Fruit fly (Drosophila melanogaster): ENCODE results near the gene Pdp.

Gene Pdp

DNA sequence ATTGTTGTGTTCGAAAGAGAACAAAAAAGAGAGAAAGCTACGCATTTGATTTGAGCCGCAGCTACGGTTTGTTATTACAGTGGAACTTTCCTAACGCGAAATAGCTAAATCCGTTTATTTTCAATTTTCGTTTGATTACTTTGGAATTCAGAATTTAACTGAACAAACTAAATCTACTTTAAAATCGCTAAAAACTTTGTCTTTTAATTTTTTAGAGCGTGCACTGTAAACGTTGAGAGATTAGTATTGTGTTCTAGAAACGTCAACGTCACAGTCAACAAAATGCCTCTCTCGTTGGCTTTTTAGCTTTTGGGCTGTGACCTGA lies 41.7 kb downstream of the Pdp start (continued):
- TF ChIP-seq Poxn (GFP tag; IDR thresholded peaks at IDR 0.05) (no peak), CG33557 (GFP tag; optimal IDR thresholded peaks at IDR 0.05) (no peak), NC2α (GFP tag; optimal IDR thresholded peaks at IDR 0.05) (no peak), CG9876 (GFP tag; optimal IDR thresholded peaks at IDR 0.05) (no peak), vnd (GFP tag; IDR thresholded peaks at IDR 0.05; ENCODE audit: partially characterized antibody) (no peak), bigmax (GFP tag; optimal IDR thresholded peaks at IDR 0.05) (no peak), ranshi (GFP tag; IDR thresholded peaks at IDR 0.05) (peak; percentile 79), Nf-YA (GFP tag; IDR thresholded peaks at IDR 0.05) (peak; percentile 50), Usf (GFP tag; optimal IDR thresholded peaks at IDR 0.05) (no peak), gt (GFP tag; IDR thresholded peaks at IDR 0.05) (no peak), Gug (GFP tag; IDR thresholded peaks at IDR 0.05) (peak; percentile 65; the same call in 3 of the 4 replicates), Awh (GFP tag; IDR thresholded peaks at IDR 0.05) (peak; percentile 75), lab (GFP tag; optimal IDR thresholded peaks at IDR 0.05) (peak; percentile 86), CG14667 (GFP tag; IDR thresholded peaks at IDR 0.05) (peak; percentile 59; the same call in 1 of the 2 replicates), crp (GFP tag; optimal IDR thresholded peaks at IDR 0.05) (no peak), dmrt99B (tag; optimal IDR thresholded peaks at IDR 0.05) (peak; percentile 89), CG5180 (GFP tag; optimal IDR thresholded peaks at IDR 0.05) (peak; percentile 17), Hr3 (GFP tag; optimal IDR thresholded peaks at IDR 0.05) (peak; percentile 43), unpg (GFP tag; optimal IDR thresholded peaks at IDR 0.05) (peak; percentile 76), bsh (GFP tag; optimal IDR thresholded peaks at IDR 0.05) (peak in 1 of 2 experiments; percentile 80), Dip3 (GFP tag; optimal IDR thresholded peaks at IDR 0.05) (peak; percentile 71), bowl (GFP tag; IDR thresholded peaks at IDR 0.05) (peak; percentile 48; the same call in 1 of the 2 replicates), Dip2 (GFP tag; IDR thresholded peaks at IDR 0.05) (no peak), HHEX (GFP tag; optimal IDR thresholded peaks at IDR 0.05) (peak; percentile 66), Sox102F (GFP tag; optimal IDR thresholded peaks at IDR 0.05) (peak; percentile 78), sna (GFP tag; IDR thresholded peaks at IDR 0.05; ENCODE audit: partially characterized antibody) (no peak), CG18599 (GFP tag; optimal IDR thresholded peaks at IDR 0.05) (peak; percentile 85), CG11695 (GFP tag; IDR thresholded peaks at IDR 0.05) (peak; percentile 78), Atf6 (GFP tag; IDR thresholded peaks at IDR 0.05) (peak; percentile 92), scrt (GFP tag; optimal IDR thresholded peaks at IDR 0.05) (peak; percentile 54), ac (GFP tag; optimal IDR thresholded peaks at IDR 0.05) (no peak), CG18764 (GFP tag; optimal IDR thresholded peaks at IDR 0.05) (peak; percentile 28), CG1603 (tag; optimal IDR thresholded peaks at IDR 0.05) (peak; percentile 66), CG11093 (GFP tag; IDR thresholded peaks at IDR 0.05) (0 out of 3 replicates have a peak, but pooled peaks have one; percentile 12), pita (GFP tag; optimal IDR thresholded peaks at IDR 0.05) (no peak), gem (tag; optimal IDR thresholded peaks at IDR 0.05) (peak; percentile 82), Aef1 (GFP tag; IDR thresholded peaks at IDR 0.05) (peak; percentile 73), Spps (tag; optimal IDR thresholded peaks at IDR 0.05) (peak; percentile 14), CkIIα-i1 (GFP tag; IDR thresholded peaks at IDR 0.05) (no peak), cad (GFP tag; optimal IDR thresholded peaks at IDR 0.05) (no peak), Hmr (GFP tag; optimal IDR thresholded peaks at IDR 0.05) (peak; percentile 80), Tbp (GFP tag; optimal IDR thresholded peaks at IDR 0.05) (no peak), al (GFP tag; IDR thresholded peaks at IDR 0.05) (peak; percentile 65), crol (GFP tag; IDR thresholded peaks at IDR 0.05) (no peak), bcd (GFP tag; optimal IDR thresholded peaks at IDR 0.05) (peak; percentile 65), CG12219 (GFP tag; optimal IDR thresholded peaks at IDR 0.05) (peak; percentile 56), CG34422 (GFP tag; IDR thresholded peaks at IDR 0.05) (peak; percentile 83), CG9817 (tag; optimal IDR thresholded peaks at IDR 0.05) (peak; percentile 41), CG10654 (GFP tag; optimal IDR thresholded peaks at IDR 0.05) (peak; percentile 40), Doc3 (GFP tag; IDR thresholded peaks at IDR 0.05; ENCODE audit: partially characterized antibody) (no peak), Ets65A (GFP tag) (peak; percentile 91)
